Worm (Caenorhabditis elegans): Measurements from ENCODE around the gene nhr-257.
A peak's percentile ranks its signal among the peaks of the same experiment; 100 is the strongest.

ce11 chrII:3808104-3808503 is 44.6 kb upstream of the nhr-257 start, which contains the start of gene F54D10.5:
- TF ChIP-seq W03F9.2 (tag; optimal IDR thresholded peaks at IDR 0.05) (peak; percentile 83), him-1 (tag; optimal IDR thresholded peaks at IDR 0.05) (no peak), dao-5 (tag; optimal IDR thresholded peaks at IDR 0.05) (no peak)
